Fruit fly (Drosophila melanogaster) whole organism: ENCODE results near the gene polo.

Source experiments
- CG8478 ChIP-seq: fragments of >200 bp; optimal IDR thresholded peaks from 2 replicates; lab custom pipeline; 2018; ENCODE audit warnings: inconsistent platforms
- Dll ChIP-seq: fragments of >200 bp; optimal IDR thresholded peaks from 2 replicates; lab custom pipeline; 2017
- EcR ChIP-seq, 2 experiments: fragments of >200 bp; optimal IDR thresholded peaks; 2 replicates each; lab custom pipeline; 2017; ENCODE audit warnings: missing biosample characterization in 2 of 2, missing genetic modification characterization in 2 of 2, missing genetic modification reagents in 2 of 2
- pan ChIP-seq: fragments of >200 bp; optimal IDR thresholded peaks from 2 replicates; lab custom pipeline; 2017
- psq ChIP-seq: fragments of >200 bp; optimal IDR thresholded peaks from 2 replicates; lab custom pipeline; 2017
- usp ChIP-seq: fragments of >200 bp; optimal IDR thresholded peaks from 2 replicates; lab custom pipeline; 2017; ENCODE audit warnings: missing biosample characterization, missing genetic modification characterization, mixed read lengths

Gene polo

dm6 chr3L:20353726-20354332, 44.4 kb downstream of the polo start:
- no peak for TF ChIP-seq psq (lab: Kevin White, UChicago)
- no peak for TF ChIP-seq CG8478

- TF ChIP-seq Dll (lab: Kevin White, UChicago) (no peak), EcR (GFP tag; optimal IDR thresholded peaks at IDR 0.05; lab: Kevin White, UChicago) (no peak), usp (GFP tag; lab: Kevin White, UChicago) (no peak), CG8478 (no peak), pan (lab: Kevin White, UChicago) (no peak), psq (lab: Kevin White, UChicago) (no peak)
Observed at dm6 chr3L:20354363-20354762, 44.9 kb downstream of the polo start.

DNA sequence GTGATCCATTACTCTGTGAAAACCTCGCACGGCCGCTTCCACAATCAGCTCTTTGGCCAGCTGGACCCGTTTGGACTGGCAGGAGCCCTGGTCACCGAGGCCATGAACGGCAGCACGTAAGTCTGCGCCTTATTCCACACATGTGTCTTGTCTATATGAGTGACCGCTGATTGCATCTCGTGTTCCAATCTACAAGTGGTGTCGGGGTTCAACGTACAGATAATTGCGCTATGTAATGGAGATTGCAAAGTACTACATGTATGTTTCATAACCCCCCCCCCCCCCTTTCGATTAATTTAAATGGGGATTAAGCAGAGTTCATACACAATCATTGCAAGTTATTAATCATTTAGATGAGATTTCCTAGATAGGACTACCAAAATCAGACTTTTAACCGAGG, 45.4 kb downstream of the polo start:
- no peak for TF ChIP-seq CG8478
- no peak for TF ChIP-seq usp (GFP tag; lab: Kevin White, UChicago)
- TF ChIP-seq Dll (lab: Kevin White, UChicago) = no peak
- TF ChIP-seq psq (lab: Kevin White, UChicago) = no peak
- no peak for TF ChIP-seq EcR (GFP tag; optimal IDR thresholded peaks at IDR 0.05; lab: Kevin White, UChicago)
- TF ChIP-seq pan (lab: Kevin White, UChicago) = no peak

dm6 chr3L:20356613-20357012, 47.2 kb downstream of the polo start, which contains the start of gene kin17:
kin17 (plus strand) TSS chr3L:20356807.
- TF ChIP-seq usp (GFP tag; lab: Kevin White, UChicago) (no peak), pan (lab: Kevin White, UChicago) (no peak), psq (lab: Kevin White, UChicago) (no peak), EcR (GFP tag; optimal IDR thresholded peaks at IDR 0.05; lab: Kevin White, UChicago) (no peak), Dll (lab: Kevin White, UChicago) (no peak), CG8478 (no peak)

- TF ChIP-seq EcR (GFP tag; optimal IDR thresholded peaks at IDR 0.05; lab: Kevin White, UChicago) = no peak
- TF ChIP-seq pan (lab: Kevin White, UChicago) = no peak
- TF ChIP-seq psq (lab: Kevin White, UChicago) = no peak
- TF ChIP-seq Dll (lab: Kevin White, UChicago) = no peak
- TF ChIP-seq usp (GFP tag; lab: Kevin White, UChicago) = no peak
- no peak for TF ChIP-seq CG8478
Observed at dm6 chr3L:20358212-20358611, 48.8 kb downstream of the polo start, which contains the start of gene CG5665. CG5665 (plus strand) TSS chr3L:20358512.

DNA sequence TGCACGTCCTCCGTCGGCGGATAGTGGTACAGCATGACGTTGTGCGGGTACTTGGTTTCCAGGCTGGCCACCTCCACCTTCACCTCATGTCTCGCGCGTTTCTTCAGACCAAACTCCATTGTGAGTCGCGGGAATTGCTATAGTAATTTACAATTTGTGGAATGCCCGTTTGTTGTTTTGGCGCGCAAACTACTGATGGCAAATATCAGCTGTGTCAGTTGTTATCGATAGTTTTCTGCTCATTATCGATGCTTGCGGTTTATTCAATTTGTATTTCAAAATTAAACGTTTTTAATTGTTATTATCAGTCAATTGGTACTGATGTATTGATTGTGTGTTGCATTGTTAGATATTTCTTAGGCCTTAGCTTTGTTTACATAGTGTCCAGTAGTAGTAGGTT, 51.9 kb downstream of the polo start, which contains the start of gene Prim2:
Gene Prim2 (minus strand): TSS at position 197 of the 400 bp plus-strand sequence.
- TF ChIP-seq EcR (GFP tag; optimal IDR thresholded peaks at IDR 0.05; lab: Kevin White, UChicago) = no peak
- TF ChIP-seq usp (GFP tag; lab: Kevin White, UChicago) = no peak
- no peak for TF ChIP-seq CG8478
- no peak for TF ChIP-seq psq (lab: Kevin White, UChicago)
- no peak for TF ChIP-seq pan (lab: Kevin White, UChicago)
- no peak for TF ChIP-seq Dll (lab: Kevin White, UChicago)
